5 fruit fly cellular contexts compared by ENCODE assay signal in genomic region chrX:20482790-20483564, dm6.
TF ChIP-seq lines count a peak whose summit lies in the region.

No protein-coding gene starts in this region.

- no peak for TF ChIP-seq CTCF in whole organism, embryonic (GFP tag; optimal IDR thresholded peaks at IDR 0.05; lab: Kevin White, UChicago)

TF ChIP-seq in whole organism, adult, 20 proteins besides CTCF, POLR2A, EP300 and RAD21:
- TF ChIP-seq kay (GFP tag; lab: Kevin White, UChicago; ENCODE audit: borderline replicate concordance) (no peak), pad (GFP tag; optimal IDR thresholded peaks at IDR 0.05; lab: Kevin White, UChicago) (no peak), CG14711 (tag; optimal IDR thresholded peaks at IDR 0.05; lab: Kevin White, UChicago) (peak; percentile 47), Mnt (GFP tag; optimal IDR thresholded peaks at IDR 0.05; lab: Kevin White, UChicago) (no peak), CG33017 (tag; optimal IDR thresholded peaks at IDR 0.05; lab: Kevin White, UChicago) (no peak), cic (GFP tag; optimal IDR thresholded peaks at IDR 0.05; lab: Kevin White, UChicago) (no peak), CG7101 (tag; optimal IDR thresholded peaks at IDR 0.05; lab: Kevin White, UChicago) (peak; percentile 3), CG1620 (GFP tag; optimal IDR thresholded peaks at IDR 0.05; lab: Kevin White, UChicago) (no peak), CG12768 (GFP tag; optimal IDR thresholded peaks at IDR 0.05; lab: Kevin White, UChicago) (peak; percentile 26), cnc (optimal IDR thresholded peaks at IDR 0.05; lab: Kevin White, UChicago) (no peak)

TF ChIP-seq in whole organism, embryonic, 481 proteins besides CTCF, POLR2A, EP300 and RAD21 (continues in another document):
- no peak for TF ChIP-seq hkb (optimal IDR thresholded peaks at IDR 0.05; lab: Kevin White, UChicago)
- 0 out of 2 replicates have a peak, but pooled peaks have one; percentile 49 for TF ChIP-seq hkb (GFP tag; IDR thresholded peaks at IDR 0.05; lab: Robert Waterston, UW)
- no peak for TF ChIP-seq pan (optimal IDR thresholded peaks at IDR 0.05; lab: Kevin White, UChicago)
- no peak for TF ChIP-seq pan (GFP tag; optimal IDR thresholded peaks at IDR 0.05 in 1 of 2, IDR thresholded peaks at IDR 0.05 in 1 of 2)
- peak; percentile 0 for TF ChIP-seq CG18599 (GFP tag; optimal IDR thresholded peaks at IDR 0.05; lab: Kevin White, UChicago)
- peak; percentile 52; the same call in 1 of the 3 replicates for TF ChIP-seq dysf (GFP tag; IDR thresholded peaks at IDR 0.05; lab: Robert Waterston, UW)
- no peak for TF ChIP-seq CG13894 (tag; optimal IDR thresholded peaks at IDR 0.05; lab: Kevin White, UChicago)
- peak; percentile 18 for TF ChIP-seq CG12659 (GFP tag; optimal IDR thresholded peaks at IDR 0.05; lab: Kevin White, UChicago)
- peak; percentile 36 for TF ChIP-seq CG2678 (tag; optimal IDR thresholded peaks at IDR 0.05; lab: Kevin White, UChicago)
- TF ChIP-seq CG3281 (GFP tag; optimal IDR thresholded peaks at IDR 0.05; lab: Kevin White, UChicago), result peak; percentile 22
- 0 out of 2 replicates have a peak, but pooled peaks have one; percentile 17 for TF ChIP-seq sisA (GFP tag; IDR thresholded peaks at IDR 0.05; lab: Robert Waterston, UW)
- peak; percentile 14 for TF ChIP-seq Abd-B (GFP tag; optimal IDR thresholded peaks at IDR 0.05; lab: Kevin White, UChicago)
- peak; percentile 11 for TF ChIP-seq CG7839 (tag; optimal IDR thresholded peaks at IDR 0.05; lab: Kevin White, UChicago)
- peak; percentile 90 for TF ChIP-seq crol (GFP tag; IDR thresholded peaks at IDR 0.05; lab: Robert Waterston, UW)
- 0 out of 2 replicates have a peak, but pooled peaks have one; percentile 6 for TF ChIP-seq slbo (GFP tag; IDR thresholded peaks at IDR 0.05; lab: Robert Waterston, UW)
- TF ChIP-seq Meics (GFP tag; optimal IDR thresholded peaks at IDR 0.05; lab: Kevin White, UChicago), result peak; percentile 3
- TF ChIP-seq sens (GFP tag; lab: Kevin White, UChicago), result peak; percentile 39
- no peak for TF ChIP-seq zfh1 (GFP tag; IDR thresholded peaks at IDR 0.05; lab: Robert Waterston, UW)
- TF ChIP-seq nom (GFP tag; optimal IDR thresholded peaks at IDR 0.05; lab: Kevin White, UChicago), result peak; percentile 19
- no peak for TF ChIP-seq NC2α (GFP tag; optimal IDR thresholded peaks at IDR 0.05; lab: Kevin White, UChicago)

TF ChIP-seq in whole organism, prepupa, 60 proteins besides CTCF, POLR2A, EP300 and RAD21 (continues in another document):
- 0 out of 3 replicates have a peak, but pooled peaks have one; percentile 30 for TF ChIP-seq CG6163 (GFP tag; IDR thresholded peaks at IDR 0.05; lab: Robert Waterston, UW)
- no peak for TF ChIP-seq CG9139 (GFP tag; optimal IDR thresholded peaks at IDR 0.05; lab: Kevin White, UChicago)
- peak; percentile 17 for TF ChIP-seq CG16779 (tag; optimal IDR thresholded peaks at IDR 0.05; lab: Kevin White, UChicago)
- peak; percentile 35 for TF ChIP-seq esn (GFP tag; optimal IDR thresholded peaks at IDR 0.05; lab: Kevin White, UChicago)
- TF ChIP-seq CG4318 (GFP tag; optimal IDR thresholded peaks at IDR 0.05; lab: Kevin White, UChicago), result peak; percentile 34
- TF ChIP-seq Ets96B (tag; optimal IDR thresholded peaks at IDR 0.05; lab: Kevin White, UChicago), result peak; percentile 60
- peak; percentile 7 for TF ChIP-seq vri (GFP tag; optimal IDR thresholded peaks at IDR 0.05; lab: Kevin White, UChicago)
- TF ChIP-seq acj6 (GFP tag; optimal IDR thresholded peaks at IDR 0.05; lab: Kevin White, UChicago), result peak; percentile 59
- TF ChIP-seq CG8319 (GFP tag; optimal IDR thresholded peaks at IDR 0.05; lab: Kevin White, UChicago), result no peak
- TF ChIP-seq Eip78C (GFP tag; lab: Kevin White, UChicago), result peak; percentile 81
- peak; percentile 2 for TF ChIP-seq Lpt (GFP tag; optimal IDR thresholded peaks at IDR 0.05; lab: Kevin White, UChicago)
- TF ChIP-seq CG6854 (GFP tag; optimal IDR thresholded peaks at IDR 0.05; lab: Kevin White, UChicago), result no peak
- TF ChIP-seq Eip93F (GFP tag; optimal IDR thresholded peaks at IDR 0.05; lab: Kevin White, UChicago), result no peak
- TF ChIP-seq CG6276 (GFP tag; optimal IDR thresholded peaks at IDR 0.05; lab: Kevin White, UChicago), result peak; percentile 45
- no peak for TF ChIP-seq CG1621 (tag; optimal IDR thresholded peaks at IDR 0.05; lab: Kevin White, UChicago)
- peak; percentile 44 for TF ChIP-seq lz (GFP tag; optimal IDR thresholded peaks at IDR 0.05; lab: Kevin White, UChicago)
- peak; percentile 43 for TF ChIP-seq Smox (GFP tag; optimal IDR thresholded peaks at IDR 0.05; lab: Kevin White, UChicago)
- peak; percentile 42; the same call in 1 of the 3 replicates for TF ChIP-seq eg (GFP tag; IDR thresholded peaks at IDR 0.05; lab: Robert Waterston, UW)
- TF ChIP-seq topi (GFP tag; optimal IDR thresholded peaks at IDR 0.05; lab: Kevin White, UChicago), result peak; percentile 41
- TF ChIP-seq CG31627 (GFP tag; optimal IDR thresholded peaks at IDR 0.05; lab: Kevin White, UChicago), result peak; percentile 22
- peak; percentile 18 for TF ChIP-seq CG11762 (GFP tag; optimal IDR thresholded peaks at IDR 0.05; lab: Kevin White, UChicago; ENCODE audit: insufficient read depth)

TF ChIP-seq in whole organism, pupa, 21 proteins besides CTCF, POLR2A, EP300 and RAD21:
- peak; percentile 78 for TF ChIP-seq CG8159 (tag; optimal IDR thresholded peaks at IDR 0.05; lab: Kevin White, UChicago)
- TF ChIP-seq CG10348 (GFP tag; IDR thresholded peaks at IDR 0.05; lab: Robert Waterston, UW), result no peak
- TF ChIP-seq CG34367 (tag; optimal IDR thresholded peaks at IDR 0.05; lab: Kevin White, UChicago), result peak; percentile 29
- TF ChIP-seq CG32121 (GFP tag; IDR thresholded peaks at IDR 0.05; lab: Robert Waterston, UW), result peak; percentile 66
- peak; percentile 54 for TF ChIP-seq Pif1B (GFP tag; optimal IDR thresholded peaks at IDR 0.05; lab: Kevin White, UChicago)
- TF ChIP-seq CG15710 (tag; optimal IDR thresholded peaks at IDR 0.05; lab: Kevin White, UChicago), result peak; percentile 63
- TF ChIP-seq rn (GFP tag; IDR thresholded peaks at IDR 0.05; lab: Robert Waterston, UW), result no peak
- no peak for TF ChIP-seq gl (tag; optimal IDR thresholded peaks at IDR 0.05; lab: Kevin White, UChicago)
- TF ChIP-seq CG13204 (GFP tag; optimal IDR thresholded peaks at IDR 0.05; lab: Kevin White, UChicago), result no peak
- TF ChIP-seq CG17806 (tag; optimal IDR thresholded peaks at IDR 0.05; lab: Kevin White, UChicago), result peak; percentile 63
- peak; percentile 56 for TF ChIP-seq CG8301 (tag; optimal IDR thresholded peaks at IDR 0.05; lab: Kevin White, UChicago)
- peak; percentile 54; the same call in 2 of the 3 replicates for TF ChIP-seq fd96Ca (GFP tag; IDR thresholded peaks at IDR 0.05; lab: Robert Waterston, UW)
- peak; percentile 72 for TF ChIP-seq CG14655 (GFP tag; optimal IDR thresholded peaks at IDR 0.05; lab: Kevin White, UChicago)
- TF ChIP-seq Ets98B (GFP tag; IDR thresholded peaks at IDR 0.05; lab: Robert Waterston, UW), result no peak
- no peak for TF ChIP-seq Snoo (tag; optimal IDR thresholded peaks at IDR 0.05; lab: Kevin White, UChicago)
- peak; percentile 58 for TF ChIP-seq CG9948 (tag; optimal IDR thresholded peaks at IDR 0.05; lab: Kevin White, UChicago)
- peak; percentile 46; the same call in 1 of the 3 replicates for TF ChIP-seq CG4496 (GFP tag; IDR thresholded peaks at IDR 0.05; lab: Robert Waterston, UW)
- TF ChIP-seq CG12605 (GFP tag; IDR thresholded peaks at IDR 0.05; lab: Robert Waterston, UW), result no peak
- no peak for TF ChIP-seq D1 (tag; optimal IDR thresholded peaks at IDR 0.05; lab: Kevin White, UChicago)
- peak; percentile 45 for TF ChIP-seq EcR (GFP tag; optimal IDR thresholded peaks at IDR 0.05; lab: Kevin White, UChicago)
- peak; percentile 51 for TF ChIP-seq Pif1A (GFP tag; optimal IDR thresholded peaks at IDR 0.05; lab: Kevin White, UChicago)

TF ChIP-seq in whole organism, wandering third instar larva, 38 proteins besides CTCF, POLR2A, EP300 and RAD21:
- TF ChIP-seq br (GFP tag; optimal IDR thresholded peaks at IDR 0.05; lab: Kevin White, UChicago) (peak; percentile 4), dsf (GFP tag; optimal IDR thresholded peaks at IDR 0.05; lab: Kevin White, UChicago; ENCODE audit: borderline replicate concordance) (no peak), sv (GFP tag; optimal IDR thresholded peaks at IDR 0.05; lab: Kevin White, UChicago) (no peak), rgr (GFP tag; optimal IDR thresholded peaks at IDR 0.05; lab: Kevin White, UChicago) (no peak), foxo (GFP tag; optimal IDR thresholded peaks at IDR 0.05; lab: Kevin White, UChicago) (peak in 1 of 2 experiments; percentile 26), CG32264 (GFP tag; optimal IDR thresholded peaks at IDR 0.05; lab: Kevin White, UChicago) (no peak), CrebA (GFP tag; optimal IDR thresholded peaks at IDR 0.05; lab: Kevin White, UChicago; ENCODE audit: borderline replicate concordance) (no peak), brk (GFP tag; optimal IDR thresholded peaks at IDR 0.05; lab: Kevin White, UChicago) (no peak), ey (GFP tag; optimal IDR thresholded peaks at IDR 0.05; lab: Kevin White, UChicago) (peak; percentile 20), dmrt93B (GFP tag; optimal IDR thresholded peaks at IDR 0.05; lab: Kevin White, UChicago) (peak; percentile 0), HLH106 (tag; optimal IDR thresholded peaks at IDR 0.05; lab: Kevin White, UChicago) (peak; percentile 59), N (GFP tag; optimal IDR thresholded peaks at IDR 0.05; lab: Kevin White, UChicago) (no peak), Mio (GFP tag; optimal IDR thresholded peaks at IDR 0.05; lab: Kevin White, UChicago) (no peak), sage (GFP tag; optimal IDR thresholded peaks at IDR 0.05; lab: Kevin White, UChicago) (no peak), fru (GFP tag; optimal IDR thresholded peaks at IDR 0.05; lab: Kevin White, UChicago) (no peak), Dif (GFP tag; optimal IDR thresholded peaks at IDR 0.05; lab: Kevin White, UChicago; ENCODE audit: partially characterized antibody) (no peak), usp (GFP tag; optimal IDR thresholded peaks at IDR 0.05; lab: Kevin White, UChicago) (no peak), CG9705 (GFP tag; optimal IDR thresholded peaks at IDR 0.05; lab: Kevin White, UChicago) (no peak), Abd-B (GFP tag; optimal IDR thresholded peaks at IDR 0.05; lab: Kevin White, UChicago) (no peak)
